Worm (Caenorhabditis elegans): Measurements from ENCODE around the gene best-19.

ce11 chrIV:298204-298603, 14.8 kb downstream of the best-19 start, which contains the start of gene pnp-1:
- no peak for TF ChIP-seq tab-1 (GFP tag; IDR thresholded peaks at IDR 0.05)
- TF ChIP-seq flt-1 (GFP tag; IDR thresholded peaks at IDR 0.05), result no peak
- no peak for TF ChIP-seq ztf-23 (GFP tag; IDR thresholded peaks at IDR 0.05)
- TF ChIP-seq ztf-29 (GFP tag; IDR thresholded peaks at IDR 0.05), result no peak
- no peak for TF ChIP-seq T22C8.4 (GFP tag; IDR thresholded peaks at IDR 0.05)
- TF ChIP-seq ref-1 (GFP tag; conservative IDR thresholded peaks at IDR 0.05), result no peak
- TF ChIP-seq med-1 (GFP tag; optimal IDR thresholded peaks at IDR 0.05; ENCODE audit: insufficient read depth), result no peak

Data from whole organism, midembryonic.